Fruit fly (Drosophila melanogaster): ENCODE measurements around the gene CG14720.

Gene CG14720

dm6 chr3R:11700314-11700713, 11.2 kb upstream of the CG14720 start, which contains the start of gene CG14718:
CG14718 (plus strand) TSS chr3R:11700614.
- no peak for TF ChIP-seq Sox102F (GFP tag; optimal IDR thresholded peaks at IDR 0.05)
- TF ChIP-seq CG1621 (tag; optimal IDR thresholded peaks at IDR 0.05) = no peak
- TF ChIP-seq CG4318 (GFP tag; optimal IDR thresholded peaks at IDR 0.05) = no peak
- no peak for TF ChIP-seq Hr38 (GFP tag; optimal IDR thresholded peaks at IDR 0.05)
- TF ChIP-seq CG32006 (GFP tag; optimal IDR thresholded peaks at IDR 0.05) = no peak
- TF ChIP-seq CG9139 (GFP tag; optimal IDR thresholded peaks at IDR 0.05) = no peak

- TF ChIP-seq Lpt (GFP tag; optimal IDR thresholded peaks at IDR 0.05) = no peak
- TF ChIP-seq Sox102F (GFP tag; optimal IDR thresholded peaks at IDR 0.05) = no peak
- TF ChIP-seq net (GFP tag; optimal IDR thresholded peaks at IDR 0.05) = no peak
- TF ChIP-seq Eip78C (GFP tag) = no peak
- no peak for TF ChIP-seq Hr4 (GFP tag; optimal IDR thresholded peaks at IDR 0.05)
- TF ChIP-seq CG10631 (GFP tag; optimal IDR thresholded peaks at IDR 0.05) = no peak
- no peak for TF ChIP-seq fd85E (GFP tag; optimal IDR thresholded peaks at IDR 0.05)
- TF ChIP-seq Hr39 (GFP tag; optimal IDR thresholded peaks at IDR 0.05) = no peak
- TF ChIP-seq Smox (GFP tag; optimal IDR thresholded peaks at IDR 0.05) = no peak
- no peak for TF ChIP-seq CG8119 (GFP tag; IDR thresholded peaks at IDR 0.05)
- no peak for TF ChIP-seq Eip93F (GFP tag; optimal IDR thresholded peaks at IDR 0.05)
- TF ChIP-seq Sox15 (GFP tag; optimal IDR thresholded peaks at IDR 0.05) = no peak
- TF ChIP-seq pdm3 (GFP tag; optimal IDR thresholded peaks at IDR 0.05) = no peak
These were observed 7.7 kb upstream of the CG14720 start, which contains the start of gene I-t for dm6 chr3R:11703730-11704129. I-t (plus strand) TSS chr3R:11704030.

dm6 chr3R:11721593-11721992, 10.1 kb downstream of the CG14720 start, which contains the start of gene CG12594:
CG12594 (plus strand) TSS chr3R:11721734.
- TF ChIP-seq spab (GFP tag; optimal IDR thresholded peaks at IDR 0.05) = no peak
- no peak for TF ChIP-seq CG31627 (GFP tag; optimal IDR thresholded peaks at IDR 0.05)
- no peak for TF ChIP-seq Eip75B (GFP tag; optimal IDR thresholded peaks at IDR 0.05)
- no peak for TF ChIP-seq fkh (GFP tag; optimal IDR thresholded peaks at IDR 0.05)
- no peak for TF ChIP-seq OdsH (GFP tag; optimal IDR thresholded peaks at IDR 0.05)
- TF ChIP-seq Sox15 (GFP tag; optimal IDR thresholded peaks at IDR 0.05) = no peak
- no peak for TF ChIP-seq Sox14 (GFP tag; optimal IDR thresholded peaks at IDR 0.05)
- TF ChIP-seq CG6276 (GFP tag; optimal IDR thresholded peaks at IDR 0.05) = no peak
- no peak for TF ChIP-seq pdm3 (GFP tag; optimal IDR thresholded peaks at IDR 0.05)
- TF ChIP-seq Sox102F (GFP tag; optimal IDR thresholded peaks at IDR 0.05) = no peak
- TF ChIP-seq CG6792 (GFP tag; optimal IDR thresholded peaks at IDR 0.05) = no peak
- no peak for TF ChIP-seq vri (GFP tag; optimal IDR thresholded peaks at IDR 0.05)
- TF ChIP-seq CG6854 (GFP tag; optimal IDR thresholded peaks at IDR 0.05) = no peak
- TF ChIP-seq Ets21C (GFP tag; optimal IDR thresholded peaks at IDR 0.05) = no peak
- no peak for TF ChIP-seq esn (GFP tag; optimal IDR thresholded peaks at IDR 0.05)
- TF ChIP-seq CG1621 (tag; optimal IDR thresholded peaks at IDR 0.05) = no peak

- no peak for TF ChIP-seq CG9139 (GFP tag; optimal IDR thresholded peaks at IDR 0.05)
- TF ChIP-seq CG3032 (tag; optimal IDR thresholded peaks at IDR 0.05) = peak; percentile 33
- TF ChIP-seq CG31627 (GFP tag; optimal IDR thresholded peaks at IDR 0.05) = peak; percentile 41
- no peak for TF ChIP-seq cyc (GFP tag; optimal IDR thresholded peaks at IDR 0.05)
- no peak for TF ChIP-seq Eip78C (GFP tag)
- no peak for TF ChIP-seq CG8632 (GFP tag; optimal IDR thresholded peaks at IDR 0.05)
- TF ChIP-seq Hr4 (GFP tag; optimal IDR thresholded peaks at IDR 0.05) = no peak
- TF ChIP-seq topi (GFP tag; optimal IDR thresholded peaks at IDR 0.05) = no peak
- no peak for TF ChIP-seq Eip75B (GFP tag; optimal IDR thresholded peaks at IDR 0.05)
These were observed 23.9 kb downstream of the CG14720 start, which contains the start of gene CG14721 for dm6 chr3R:11735337-11735736. CG14721 (plus strand) TSS chr3R:11735447.

- TF ChIP-seq CG11294 (GFP tag; IDR thresholded peaks at IDR 0.05) = no peak
- TF ChIP-seq CG7368 (GFP tag; optimal IDR thresholded peaks at IDR 0.05) = no peak
These were observed 30.3 kb downstream of the CG14720 start, which contains the start of the genes Blm and CG14722 for dm6 chr3R:11741730-11742203. Blm (minus strand) TSS chr3R:11741783. CG14722 (plus strand) TSS chr3R:11741890.
